Fruit fly (Drosophila melanogaster) S2 (cell line): ENCODE data around the gene dimm.

Experiments used
- CG8478 ChIP-seq: fragments of >200 bp; optimal IDR thresholded peaks from 2 replicates; lab custom pipeline; 2018
- CTCF ChIP-seq, 2 experiments: fragments of >200 bp; optimal IDR thresholded peaks; 2 replicates each; lab custom pipeline; 2018

- TF ChIP-seq CG8478 (no peak), CTCF (optimal IDR thresholded peaks at IDR 0.05; lab: Kevin White, UChicago) (no peak)
Observed at dm6 chr2L:21307795-21308426, 23.6 kb upstream of the dimm start.
